Fruit fly (Drosophila melanogaster): ENCODE results near the gene CG4653.

- TF ChIP-seq insv (optimal IDR thresholded peaks at IDR 0.05) (no peak), h (optimal IDR thresholded peaks at IDR 0.05) (no peak), psq (optimal IDR thresholded peaks at IDR 0.05) (no peak), ttk (optimal IDR thresholded peaks at IDR 0.05) (no peak), Sin3A (optimal IDR thresholded peaks at IDR 0.05) (no peak), Myc (optimal IDR thresholded peaks at IDR 0.05) (no peak)
These were observed 26.7 kb upstream of the CG4653 start for dm6 chrX:16677163-16677562.

All from Kc167 (cell line).